Worm (Caenorhabditis elegans): Measurements from ENCODE around the gene F46G11.2.

Gene F46G11.2

DNA sequence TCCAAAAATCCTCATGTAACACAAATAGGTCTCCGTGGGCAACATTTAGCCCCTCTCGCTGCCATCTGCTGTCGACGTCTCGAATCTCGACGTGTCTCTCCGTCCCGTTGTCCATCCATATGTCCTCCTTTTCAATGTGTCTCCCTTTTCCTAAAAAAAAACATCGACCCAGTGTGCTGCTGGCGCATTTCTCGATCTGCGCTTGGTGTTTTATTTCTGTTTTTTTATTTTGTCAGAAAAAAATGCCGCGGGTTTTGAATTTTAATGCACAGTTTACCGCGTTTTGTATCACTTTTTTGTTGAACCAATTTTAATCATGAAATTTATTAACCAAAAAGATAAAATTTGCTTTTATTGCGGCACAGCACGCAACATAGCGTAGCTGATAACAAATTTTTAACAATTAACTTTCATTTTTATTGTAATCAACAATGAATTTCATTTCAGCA, 12.1 kb upstream of the F46G11.2 start (continued):
- TF ChIP-seq unc-39 (tag; optimal IDR thresholded peaks at IDR 0.05) (no peak), R02D3.7 (tag; optimal IDR thresholded peaks at IDR 0.05) (no peak), ztf-11 (tag; optimal IDR thresholded peaks at IDR 0.05) (no peak), pqm-1 (tag; optimal IDR thresholded peaks at IDR 0.05) (peak; percentile 1), nhr-23 (tag; optimal IDR thresholded peaks at IDR 0.05) (peak; percentile 80), nhr-28 (tag; optimal IDR thresholded peaks at IDR 0.05) (no peak)

DNA sequence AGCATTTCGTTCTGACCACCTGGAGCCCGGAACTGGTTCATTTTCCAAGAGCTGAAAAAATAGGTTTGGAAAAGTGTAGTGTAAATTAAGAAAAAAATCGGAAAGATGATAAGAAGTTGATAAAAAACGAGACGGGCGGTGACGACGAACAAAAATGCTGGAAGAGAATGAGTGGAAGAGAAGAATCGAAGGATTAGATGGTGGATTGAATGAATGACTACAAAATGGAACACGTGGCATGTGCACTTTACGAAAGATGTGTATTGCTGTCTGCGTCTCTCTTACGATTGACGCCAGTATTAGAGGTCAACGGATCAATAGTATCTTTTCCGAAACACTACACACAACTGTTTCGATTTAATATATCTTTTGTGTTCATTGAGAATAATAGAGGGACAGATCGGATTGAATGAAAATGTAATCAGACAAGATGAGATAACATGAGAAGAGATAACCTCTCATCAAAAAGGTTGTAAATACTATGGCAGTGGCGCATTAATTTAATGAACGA, 7.2 kb upstream of the F46G11.2 start, which contains the start of gene sft-4:
sft-4 (minus strand) TSS at position 51 of the 511 bp plus-strand sequence.
- TF ChIP-seq ceh-28 (tag; optimal IDR thresholded peaks at IDR 0.05), result peak; percentile 53
- TF ChIP-seq nhr-67 (tag; optimal IDR thresholded peaks at IDR 0.05), result no peak
- TF ChIP-seq nhr-28 (tag; optimal IDR thresholded peaks at IDR 0.05), result no peak
- no peak for TF ChIP-seq zag-1 (tag; optimal IDR thresholded peaks at IDR 0.05)
- no peak for TF ChIP-seq ceh-16 (tag; optimal IDR thresholded peaks at IDR 0.05)
- TF ChIP-seq eor-1 (tag; optimal IDR thresholded peaks at IDR 0.05), result no peak
- no peak for TF ChIP-seq fkh-10 (GFP tag; optimal IDR thresholded peaks at IDR 0.05)
- no peak for TF ChIP-seq skn-1 (tag; optimal IDR thresholded peaks at IDR 0.05)
- peak; percentile 56 for TF ChIP-seq elt-2 (tag; optimal IDR thresholded peaks at IDR 0.05)
- no peak for TF ChIP-seq egl-5 (tag; optimal IDR thresholded peaks at IDR 0.05)
- no peak for TF ChIP-seq sea-2 (GFP tag; optimal IDR thresholded peaks at IDR 0.05)
- TF ChIP-seq hmg-11 (tag; optimal IDR thresholded peaks at IDR 0.05), result peak; percentile 25
- peak; percentile 20 for TF ChIP-seq pha-4 (tag; optimal IDR thresholded peaks at IDR 0.05)
- TF ChIP-seq elt-3 (tag; optimal IDR thresholded peaks at IDR 0.05), result no peak
- TF ChIP-seq snpc-4 (tag; optimal IDR thresholded peaks at IDR 0.05), result no peak
- no peak for TF ChIP-seq lin-15B (tag; optimal IDR thresholded peaks at IDR 0.05)
- no peak for TF ChIP-seq pqm-1 (tag; optimal IDR thresholded peaks at IDR 0.05)
- TF ChIP-seq tbx-2 (tag; optimal IDR thresholded peaks at IDR 0.05), result no peak
- peak; percentile 67 for TF ChIP-seq nhr-43 (tag; optimal IDR thresholded peaks at IDR 0.05; ENCODE audit: poor library complexity, severe bottlenecking)
- TF ChIP-seq nhr-23 (tag; optimal IDR thresholded peaks at IDR 0.05), result peak; percentile 88
- TF ChIP-seq nhr-237 (tag; optimal IDR thresholded peaks at IDR 0.05), result no peak
- TF ChIP-seq ceh-9 (tag; optimal IDR thresholded peaks at IDR 0.05), result no peak
- TF ChIP-seq jun-1 (tag; optimal IDR thresholded peaks at IDR 0.05), result peak; percentile 22
- TF ChIP-seq R02D3.7 (tag; optimal IDR thresholded peaks at IDR 0.05), result no peak
- TF ChIP-seq nhr-12 (tag; optimal IDR thresholded peaks at IDR 0.05), result no peak
- TF ChIP-seq lin-39 (tag; optimal IDR thresholded peaks at IDR 0.05), result no peak
- peak; percentile 65 for TF ChIP-seq nhr-25 (tag; optimal IDR thresholded peaks at IDR 0.05)
- peak; percentile 38 for TF ChIP-seq nfya-1 (tag; optimal IDR thresholded peaks at IDR 0.05; ENCODE audit: insufficient read depth)
- TF ChIP-seq daf-12 (tag; optimal IDR thresholded peaks at IDR 0.05), result no peak

- peak; percentile 62 for TF ChIP-seq pha-4 (tag; optimal IDR thresholded peaks at IDR 0.05)
- TF ChIP-seq ama-1 (optimal IDR thresholded peaks at IDR 0.05), result no peak
- TF ChIP-seq mdl-1 (tag; optimal IDR thresholded peaks at IDR 0.05), result no peak
- TF ChIP-seq lin-39 (tag; optimal IDR thresholded peaks at IDR 0.05), result no peak
- TF ChIP-seq lin-15B (tag; optimal IDR thresholded peaks at IDR 0.05), result no peak
Measured at ce11 chrX:5781294-5781693, 6.7 kb upstream of the F46G11.2 start.

DNA sequence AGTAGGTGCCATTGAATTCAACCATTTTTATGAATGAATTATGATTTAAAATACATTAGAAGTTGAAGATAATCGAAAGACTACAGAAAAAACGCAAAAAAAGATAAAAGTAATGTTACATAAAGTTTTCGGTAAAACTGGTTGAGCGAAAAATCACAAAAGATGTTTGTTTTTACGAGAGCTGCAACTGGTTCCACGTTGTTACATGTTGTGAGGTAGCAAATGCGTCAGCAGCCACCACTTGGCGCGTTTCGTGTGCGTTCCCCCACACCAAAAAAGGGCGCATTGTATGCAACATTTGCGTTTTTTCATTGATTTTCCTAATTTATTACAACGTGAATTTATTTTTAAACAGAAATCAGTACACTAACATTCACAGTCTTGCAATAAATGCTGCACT, 5.8 kb upstream of the F46G11.2 start, which contains the start of gene gakh-1:
gakh-1 (plus strand) TSS at position 347 of the 400 bp plus-strand sequence.
- TF ChIP-seq nhr-23 (tag; optimal IDR thresholded peaks at IDR 0.05) (peak; percentile 32), elt-2 (tag; optimal IDR thresholded peaks at IDR 0.05) (peak; percentile 52), tbx-2 (tag; optimal IDR thresholded peaks at IDR 0.05) (peak; percentile 36), skn-1 (tag; optimal IDR thresholded peaks at IDR 0.05) (peak; percentile 30), nfya-1 (tag; optimal IDR thresholded peaks at IDR 0.05; ENCODE audit: insufficient read depth) (peak; percentile 58), hmg-11 (tag; optimal IDR thresholded peaks at IDR 0.05) (peak; percentile 55), nhr-43 (tag; optimal IDR thresholded peaks at IDR 0.05; ENCODE audit: poor library complexity, severe bottlenecking) (peak; percentile 60), unc-39 (tag; optimal IDR thresholded peaks at IDR 0.05) (no peak), ceh-28 (tag; optimal IDR thresholded peaks at IDR 0.05) (peak; percentile 5), nhr-25 (tag; optimal IDR thresholded peaks at IDR 0.05) (peak; percentile 46), unc-62 (GFP tag; optimal IDR thresholded peaks at IDR 0.05) (no peak), lin-39 (tag; optimal IDR thresholded peaks at IDR 0.05) (no peak), jun-1 (tag; optimal IDR thresholded peaks at IDR 0.05) (no peak), fkh-2 (tag; optimal IDR thresholded peaks at IDR 0.05) (no peak), nhr-77 (tag; optimal IDR thresholded peaks at IDR 0.05) (no peak), lsy-12 (tag; optimal IDR thresholded peaks at IDR 0.05) (peak; percentile 47)

Measured in whole organism, L3 larva.